Fruit fly (Drosophila melanogaster): ENCODE results near the gene Ste12DOR.

Ste12DOR gene

dm6 chrX:14014678-14015444 is 14.9 kb downstream of the Ste12DOR start:
- TF ChIP-seq CG6163 (GFP tag; IDR thresholded peaks at IDR 0.05) (0 out of 3 replicates have a peak, but pooled peaks have one; percentile 9), svp (GFP tag) (peak; percentile 74), Hr39 (GFP tag; optimal IDR thresholded peaks at IDR 0.05) (no peak), fd85E (GFP tag; optimal IDR thresholded peaks at IDR 0.05) (no peak), topi (GFP tag; optimal IDR thresholded peaks at IDR 0.05) (no peak), Blimp-1 (GFP tag; optimal IDR thresholded peaks at IDR 0.05) (no peak), ss (GFP tag; optimal IDR thresholded peaks at IDR 0.05) (no peak), CG15336 (GFP tag; IDR thresholded peaks at IDR 0.05) (0 out of 2 replicates have a peak, but pooled peaks have one; percentile 10), acj6 (GFP tag; optimal IDR thresholded peaks at IDR 0.05) (no peak), Eip78C (GFP tag) (peak; percentile 25), esn (GFP tag; optimal IDR thresholded peaks at IDR 0.05) (no peak), CG10669 (GFP tag; optimal IDR thresholded peaks at IDR 0.05) (no peak)

dm6 chrX:14015445-14015720 is 15.4 kb downstream of the Ste12DOR start:
- TF ChIP-seq fd85E (GFP tag; optimal IDR thresholded peaks at IDR 0.05) (no peak), CG10669 (GFP tag; optimal IDR thresholded peaks at IDR 0.05) (no peak), Sox14 (GFP tag; optimal IDR thresholded peaks at IDR 0.05) (no peak), Eip78C (GFP tag) (peak; percentile 1), Ets21C (GFP tag; optimal IDR thresholded peaks at IDR 0.05) (no peak), esn (GFP tag; optimal IDR thresholded peaks at IDR 0.05) (no peak), CG34406 (GFP tag; optimal IDR thresholded peaks at IDR 0.05) (no peak), CG10631 (GFP tag; optimal IDR thresholded peaks at IDR 0.05) (no peak)

dm6 chrX:14017414-14017813 is 17.4 kb downstream of the Ste12DOR start:
- no peak for TF ChIP-seq fkh (GFP tag; optimal IDR thresholded peaks at IDR 0.05)
- TF ChIP-seq lz (GFP tag; optimal IDR thresholded peaks at IDR 0.05), result no peak
- TF ChIP-seq Lpt (GFP tag; optimal IDR thresholded peaks at IDR 0.05), result no peak
- TF ChIP-seq pdm3 (GFP tag; optimal IDR thresholded peaks at IDR 0.05), result peak; percentile 38
- no peak for TF ChIP-seq CG6792 (GFP tag; optimal IDR thresholded peaks at IDR 0.05)
- no peak for TF ChIP-seq Sox102F (GFP tag; optimal IDR thresholded peaks at IDR 0.05)
- TF ChIP-seq topi (GFP tag; optimal IDR thresholded peaks at IDR 0.05), result no peak
- no peak for TF ChIP-seq acj6 (GFP tag; optimal IDR thresholded peaks at IDR 0.05)
- no peak for TF ChIP-seq Blimp-1 (GFP tag; optimal IDR thresholded peaks at IDR 0.05)
- TF ChIP-seq CG3032 (tag; optimal IDR thresholded peaks at IDR 0.05), result peak; percentile 59
- TF ChIP-seq CG31627 (GFP tag; optimal IDR thresholded peaks at IDR 0.05), result no peak
- no peak for TF ChIP-seq esn (GFP tag; optimal IDR thresholded peaks at IDR 0.05)
- no peak for TF ChIP-seq svp (GFP tag)
- TF ChIP-seq salr (GFP tag; optimal IDR thresholded peaks at IDR 0.05), result peak in 1 of 2 experiments; percentile 11
- peak; percentile 42; the same call in 1 of the 3 replicates for TF ChIP-seq CG8119 (GFP tag; IDR thresholded peaks at IDR 0.05)
- peak; percentile 47 for TF ChIP-seq CG1621 (tag; optimal IDR thresholded peaks at IDR 0.05)
- no peak for TF ChIP-seq CG15336 (GFP tag; IDR thresholded peaks at IDR 0.05)
- TF ChIP-seq dsx (GFP tag; optimal IDR thresholded peaks at IDR 0.05; ENCODE audit: poor library complexity, severe bottlenecking), result peak; percentile 75
- TF ChIP-seq CG4318 (GFP tag; optimal IDR thresholded peaks at IDR 0.05), result no peak
- TF ChIP-seq net (GFP tag; optimal IDR thresholded peaks at IDR 0.05), result no peak
- TF ChIP-seq Eip78C (GFP tag), result peak; percentile 83
- TF ChIP-seq OdsH (GFP tag; optimal IDR thresholded peaks at IDR 0.05), result peak; percentile 41
- no peak for TF ChIP-seq CG9139 (GFP tag; optimal IDR thresholded peaks at IDR 0.05)
- no peak for TF ChIP-seq CG16779 (tag; optimal IDR thresholded peaks at IDR 0.05)
- no peak for TF ChIP-seq Ets21C (GFP tag; optimal IDR thresholded peaks at IDR 0.05)
- peak; percentile 53 for TF ChIP-seq CG6808 (GFP tag; optimal IDR thresholded peaks at IDR 0.05)
- TF ChIP-seq CG11762 (GFP tag; optimal IDR thresholded peaks at IDR 0.05; ENCODE audit: insufficient read depth), result no peak
- TF ChIP-seq CG32006 (GFP tag; optimal IDR thresholded peaks at IDR 0.05), result no peak
- no peak for TF ChIP-seq fd85E (GFP tag; optimal IDR thresholded peaks at IDR 0.05)
- TF ChIP-seq Sox15 (GFP tag; optimal IDR thresholded peaks at IDR 0.05), result no peak
- TF ChIP-seq Sox14 (GFP tag; optimal IDR thresholded peaks at IDR 0.05), result peak; percentile 2
- no peak for TF ChIP-seq CG8632 (GFP tag; optimal IDR thresholded peaks at IDR 0.05)
- TF ChIP-seq Met (GFP tag; optimal IDR thresholded peaks at IDR 0.05), result no peak
- TF ChIP-seq Hr38 (GFP tag; optimal IDR thresholded peaks at IDR 0.05), result no peak
- 0 out of 2 replicates have a peak, but pooled peaks have one; percentile 17 for TF ChIP-seq Gug (GFP tag; IDR thresholded peaks at IDR 0.05)
- TF ChIP-seq CG6276 (GFP tag; optimal IDR thresholded peaks at IDR 0.05), result no peak
- no peak for TF ChIP-seq Smox (GFP tag; optimal IDR thresholded peaks at IDR 0.05)
- peak; percentile 25 for TF ChIP-seq Eip75B (GFP tag; optimal IDR thresholded peaks at IDR 0.05)
- TF ChIP-seq Hr4 (GFP tag; optimal IDR thresholded peaks at IDR 0.05), result no peak
- peak; percentile 44 for TF ChIP-seq CG10631 (GFP tag; optimal IDR thresholded peaks at IDR 0.05)
